Worm (Caenorhabditis elegans): ENCODE measurements around the gene F17E9.18.
"Not testable (repeated sequence)": the region's sequence is repeated elsewhere in the genome, so short reads cannot be mapped to it uniquely, and the experiment has no call there.

F17E9.18 gene

DNA sequence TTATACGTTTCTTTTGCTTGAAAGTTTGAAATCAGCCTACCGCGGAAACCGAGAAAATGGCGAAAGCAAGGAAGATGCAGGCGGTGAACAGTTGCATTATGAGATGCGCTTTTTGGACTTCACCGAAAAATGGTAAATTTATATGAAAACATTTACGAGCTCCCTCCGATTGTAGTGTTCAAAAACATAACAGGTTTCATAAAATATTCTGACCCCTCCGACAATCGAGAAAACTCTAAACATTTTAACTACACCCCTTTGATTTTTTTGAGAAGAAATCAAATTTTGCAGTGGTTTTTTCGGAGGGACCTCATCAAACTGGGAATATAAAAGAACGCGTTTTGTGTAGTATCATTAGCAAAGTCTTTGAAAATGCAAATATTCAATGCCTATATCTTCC lies at the start of gene F17E9.18, which contains the start of gene F17E9.15:
TSS of gene F17E9.18 (minus strand) at position 101 of the 400 bp plus-strand sequence.
TSS of gene F17E9.15 (plus strand) at position 368 of the 400 bp plus-strand sequence.
- TF ChIP-seq unc-55 (GFP tag; optimal IDR thresholded peaks at IDR 0.05), result no peak
- TF ChIP-seq zip-5 (tag; optimal IDR thresholded peaks at IDR 0.05), result no peak
- TF ChIP-seq ceh-48 (tag; optimal IDR thresholded peaks at IDR 0.05), result no peak
- no peak for TF ChIP-seq pros-1 (tag; optimal IDR thresholded peaks at IDR 0.05)
- TF ChIP-seq nhr-232 (tag; optimal IDR thresholded peaks at IDR 0.05), result no peak
- TF ChIP-seq ahr-1 (tag; optimal IDR thresholded peaks at IDR 0.05), result no peak
- TF ChIP-seq hlh-6 (tag; optimal IDR thresholded peaks at IDR 0.05), result no peak
- TF ChIP-seq elt-4 (tag; optimal IDR thresholded peaks at IDR 0.05), result no peak
- TF ChIP-seq hlh-15 (tag; optimal IDR thresholded peaks at IDR 0.05), result no peak
- TF ChIP-seq T23F11.4 (GFP tag; optimal IDR thresholded peaks at IDR 0.05), result no peak
- TF ChIP-seq ceh-19 (GFP tag; optimal IDR thresholded peaks at IDR 0.05), result no peak
- no peak for TF ChIP-seq pha-4 (tag; optimal IDR thresholded peaks at IDR 0.05)
- TF ChIP-seq ttx-3 (tag; optimal IDR thresholded peaks at IDR 0.05), result no peak
- TF ChIP-seq F13H6.1 (tag; optimal IDR thresholded peaks at IDR 0.05), result no peak
- TF ChIP-seq ceh-18 (tag; optimal IDR thresholded peaks at IDR 0.05), result no peak
- TF ChIP-seq eyg-1 (tag; optimal IDR thresholded peaks at IDR 0.05), result no peak
- TF ChIP-seq ets-4 (tag; optimal IDR thresholded peaks at IDR 0.05), result no peak
- TF ChIP-seq lin-11 (tag; optimal IDR thresholded peaks at IDR 0.05), result no peak

DNA sequence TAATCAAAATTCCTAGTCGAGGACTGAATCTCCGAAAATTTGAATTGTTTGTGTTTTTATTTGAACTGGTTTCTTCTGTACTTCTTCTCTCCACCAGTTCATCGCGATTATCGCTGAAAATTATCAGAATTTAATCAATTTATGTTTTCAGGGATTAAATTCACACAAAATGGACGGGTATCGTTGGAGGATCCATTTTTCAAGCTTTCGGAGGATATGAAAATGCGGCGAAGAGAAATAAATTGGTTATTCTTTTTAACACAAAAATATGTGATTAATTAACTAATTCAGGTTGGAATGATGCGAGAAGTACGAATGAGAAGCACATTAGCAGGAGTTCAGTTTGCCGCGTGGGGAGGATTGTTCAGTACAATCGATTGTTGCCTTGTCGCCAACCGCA lies 49.4 kb upstream of the F17E9.18 start, which contains the start of gene timm-17B.2:
TSS of gene timm-17B.2 (plus strand) at position 301 of the 400 bp plus-strand sequence.
- TF ChIP-seq tbx-7 (tag; optimal IDR thresholded peaks at IDR 0.05) (no peak), ceh-14 (tag; optimal IDR thresholded peaks at IDR 0.05) (no peak), pat-9 (tag; optimal IDR thresholded peaks at IDR 0.05) (no peak), unc-3 (GFP tag; conservative IDR thresholded peaks at IDR 0.05) (no peak), unc-3 (tag; optimal IDR thresholded peaks at IDR 0.05) (no peak), dmd-4 (tag; optimal IDR thresholded peaks at IDR 0.05; ENCODE audit: borderline replicate concordance) (no peak)

ce11 chrIV:8394105-8394504 lies 47.2 kb upstream of the F17E9.18 start, which contains the start of gene D2096.11:
TSS of gene D2096.11 (minus strand) at chrIV:8394205.
- TF ChIP-seq elt-2 (tag; optimal IDR thresholded peaks at IDR 0.05) (no peak), lim-6 (tag; optimal IDR thresholded peaks at IDR 0.05) (no peak), ceh-30 (tag; optimal IDR thresholded peaks at IDR 0.05) (no peak), ahr-1 (tag; optimal IDR thresholded peaks at IDR 0.05) (no peak)

- TF ChIP-seq ceh-24 (tag; optimal IDR thresholded peaks at IDR 0.05); unc-55 (GFP tag; optimal IDR thresholded peaks at IDR 0.05); sox-4 (tag; optimal IDR thresholded peaks at IDR 0.05): not testable (repeated sequence)
Observed at ce11 chrIV:8389139-8389538, 42.2 kb upstream of the F17E9.18 start, which contains the start of gene D2096.10. TSS of gene D2096.10 (minus strand) at chrIV:8389239.

DNA sequence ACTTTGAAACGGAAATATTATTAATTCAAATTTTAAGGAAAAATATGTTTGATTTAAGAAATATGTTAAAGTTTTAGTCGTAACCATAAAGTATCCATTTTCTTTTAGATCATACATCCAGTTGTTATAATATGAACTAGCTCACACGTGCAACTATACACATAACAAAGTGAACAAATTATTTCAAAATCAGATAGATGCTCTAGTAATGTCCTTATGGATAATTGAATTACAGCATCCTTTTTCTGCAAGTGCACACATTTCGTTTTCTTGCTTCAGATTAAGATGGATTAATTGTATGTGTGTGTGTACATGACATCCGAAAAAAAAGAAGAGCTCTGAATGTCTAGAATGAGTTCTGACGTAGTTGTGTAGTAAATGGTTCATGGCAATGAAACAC lies 38.7 kb upstream of the F17E9.18 start:
- TF ChIP-seq unc-42 (tag; optimal IDR thresholded peaks at IDR 0.05) (peak; percentile 45), hlh-15 (tag; optimal IDR thresholded peaks at IDR 0.05) (no peak), npax-4 (tag; optimal IDR thresholded peaks at IDR 0.05) (no peak)

DNA sequence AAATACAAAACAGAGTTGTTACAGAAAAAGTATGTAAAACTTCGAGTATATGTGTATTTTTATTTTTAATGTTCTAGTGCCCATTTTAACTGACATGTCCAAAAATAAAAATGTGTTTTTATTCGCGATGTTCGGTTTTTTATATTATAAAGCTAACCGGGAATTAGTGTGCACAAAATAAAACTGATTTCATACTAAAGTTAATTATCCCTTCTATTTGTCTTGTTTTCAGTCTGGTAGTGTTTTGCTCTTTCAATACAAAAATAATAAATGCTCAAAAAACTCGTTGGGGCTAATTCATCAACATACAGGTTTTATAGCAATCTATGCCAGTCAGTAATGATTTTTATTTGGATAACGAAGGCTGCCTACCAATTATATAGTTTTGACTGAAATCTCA lies 37.8 kb upstream of the F17E9.18 start:
- TF ChIP-seq pqm-1 (tag; optimal IDR thresholded peaks at IDR 0.05) (no peak), eyg-1 (tag; optimal IDR thresholded peaks at IDR 0.05) (no peak), pha-2 (tag; optimal IDR thresholded peaks at IDR 0.05) (no peak), unc-42 (tag; optimal IDR thresholded peaks at IDR 0.05) (no peak), elt-2 (tag; optimal IDR thresholded peaks at IDR 0.05) (no peak), rnt-1 (tag; optimal IDR thresholded peaks at IDR 0.05) (no peak), Y22D7AL.16 (tag; optimal IDR thresholded peaks at IDR 0.05) (no peak), ttx-3 (tag; optimal IDR thresholded peaks at IDR 0.05) (no peak), ceh-14 (tag; optimal IDR thresholded peaks at IDR 0.05) (no peak), hlh-15 (tag; optimal IDR thresholded peaks at IDR 0.05) (no peak), K09A11.1 (tag; optimal IDR thresholded peaks at IDR 0.05; ENCODE audit: insufficient read depth) (no peak), C08G9.2 (tag; optimal IDR thresholded peaks at IDR 0.05) (no peak), ceh-30 (tag; optimal IDR thresholded peaks at IDR 0.05) (no peak)

Measured in whole organism, late embryonic.